Fruit fly (Drosophila melanogaster) whole organism, embryonic: ENCODE measurements around the gene Agpat3.

ENCODE experiments used
- Asciz ChIP-seq: fragments of 200-800 bp; sonication (Bioruptor generic); optimal IDR thresholded peaks from 2 replicates; lab custom pipeline; 2017; ENCODE audit warnings: missing biosample characterization, mild to moderate bottlenecking, missing genetic modification characterization, missing genetic modification reagents
- Bdp1 ChIP-seq: fragments of 200-800 bp; sonication (Bioruptor generic); optimal IDR thresholded peaks from 3 replicates; lab custom pipeline; 2016; ENCODE audit warnings: missing biosample characterization, missing genetic modification characterization
- BtbVII ChIP-seq: fragments of 200-800 bp; sonication (Bioruptor generic); optimal IDR thresholded peaks from 3 replicates; lab custom pipeline; 2017; ENCODE audit warnings: missing biosample characterization, mild to moderate bottlenecking, missing genetic modification characterization
- C15 ChIP-seq: fragments of 200-800 bp; sonication (Bioruptor generic); IDR thresholded peaks from 3 replicates; pipeline ENCODE4 v1.3.6; 2022; ENCODE audit warnings: missing biosample characterization, missing genetic modification characterization
- CG10321 ChIP-seq: fragments of 200-800 bp; sonication (Bioruptor generic); IDR thresholded peaks from 2 replicates; pipeline ENCODE4 v1.3.6; 2022; ENCODE audit warnings: missing biosample characterization, missing genetic modification characterization
- CG10959 ChIP-seq: fragments of 200-800 bp; sonication (Bioruptor generic); IDR thresholded peaks from 2 replicates; pipeline ENCODE4 v1.3.6; 2022; ENCODE audit warnings: missing biosample characterization, missing genetic modification characterization
- CG11696 ChIP-seq: fragments of 200-800 bp; sonication (Bioruptor generic); IDR thresholded peaks from 2 replicates; pipeline ENCODE4 v1.3.6; 2022; ENCODE audit warnings: missing biosample characterization, missing genetic modification characterization
- CG12659 ChIP-seq: fragments of 200-800 bp; sonication (Bioruptor generic); optimal IDR thresholded peaks from 3 replicates; lab custom pipeline; 2017; ENCODE audit warnings: mild to moderate bottlenecking, missing biosample characterization, missing genetic modification reagents, missing genetic modification characterization
- CG13123 ChIP-seq: fragments of 200-800 bp; sonication (Bioruptor generic); optimal IDR thresholded peaks from 2 replicates; lab custom pipeline; 2016; ENCODE audit warnings: missing biosample characterization, missing genetic modification characterization
- CG14667 ChIP-seq: fragments of 200-800 bp; sonication (Bioruptor generic); IDR thresholded peaks from 2 replicates; pipeline ENCODE4 v1.3.6; 2022; ENCODE audit warnings: missing biosample characterization, missing genetic modification characterization
- CG14965 ChIP-seq: fragments of 200-800 bp; sonication (Bioruptor generic); optimal IDR thresholded peaks from 2 replicates; lab custom pipeline; 2016; ENCODE audit warnings: missing biosample characterization, missing genetic modification characterization, borderline replicate concordance
- CG15514 ChIP-seq: fragments of 200-800 bp; sonication (Bioruptor generic); optimal IDR thresholded peaks from 3 replicates; lab custom pipeline; 2017; ENCODE audit warnings: missing biosample characterization, missing genetic modification characterization, mild to moderate bottlenecking, moderate library complexity, missing genetic modification reagents
- CG15696 ChIP-seq: fragments of 200-800 bp; sonication (Bioruptor generic); optimal IDR thresholded peaks from 2 replicates; lab custom pipeline; 2019; ENCODE audit warnings: missing biosample characterization, mild to moderate bottlenecking, missing genetic modification characterization, moderate library complexity
- CG31441 ChIP-seq: fragments of 200-800 bp; sonication (Bioruptor generic); IDR thresholded peaks from 2 replicates; pipeline ENCODE4 v1.3.6; 2022; ENCODE audit warnings: missing biosample characterization, missing genetic modification characterization
- CG3163 ChIP-seq: fragments of 200-800 bp; sonication (Bioruptor generic); optimal IDR thresholded peaks from 3 replicates; lab custom pipeline; 2016; ENCODE audit warnings: missing biosample characterization, missing genetic modification characterization
- CG33557 ChIP-seq: fragments of 200-800 bp; sonication (Bioruptor generic); optimal IDR thresholded peaks from 2 replicates; lab custom pipeline; 2019; ENCODE audit warnings: missing biosample characterization, mild to moderate bottlenecking, missing genetic modification characterization, moderate library complexity
- CG34376 ChIP-seq: fragments of 200-800 bp; sonication (Bioruptor generic); optimal IDR thresholded peaks from 2 replicates; lab custom pipeline; 2018; ENCODE audit warnings: missing biosample characterization, mild to moderate bottlenecking, missing genetic modification characterization
- CG4820 ChIP-seq: fragments of 200-800 bp; sonication (Bioruptor generic); optimal IDR thresholded peaks from 3 replicates; lab custom pipeline; 2016; ENCODE audit warnings: missing biosample characterization, missing genetic modification characterization
- CG6854 ChIP-seq: fragments of 200-800 bp; sonication (Bioruptor generic); optimal IDR thresholded peaks from 3 replicates; lab custom pipeline; 2017; ENCODE audit warnings: missing biosample characterization, mild to moderate bottlenecking, missing genetic modification characterization
- CG7786 ChIP-seq: fragments of 200-800 bp; sonication (Bioruptor generic); optimal IDR thresholded peaks from 2 replicates; lab custom pipeline; 2016; ENCODE audit warnings: missing biosample characterization, missing genetic modification characterization
- CG8478 ChIP-seq: fragments of >200 bp; optimal IDR thresholded peaks from 2 replicates; lab custom pipeline; 2018
- Dbx ChIP-seq: fragments of 200-800 bp; sonication (Bioruptor generic); IDR thresholded peaks from 3 replicates; pipeline ENCODE4 v1.3.6; 2022; ENCODE audit warnings: missing biosample characterization, missing genetic modification characterization
- E2f2 ChIP-seq: fragments of 200-800 bp; sonication (Bioruptor generic); IDR thresholded peaks from 2 replicates; pipeline ENCODE4 v1.3.6; 2022; ENCODE audit warnings: missing biosample characterization, missing genetic modification characterization
- H15 ChIP-seq: fragments of 200-800 bp; sonication (Bioruptor generic); IDR thresholded peaks from 3 replicates; pipeline ENCODE4 v1.3.6; 2022; ENCODE audit warnings: missing biosample characterization, missing genetic modification characterization
- Hr51 ChIP-seq, 2 experiments: fragments of 200-800 bp; sonication (Bioruptor generic); optimal IDR thresholded peaks; 2 replicates in 1 of 2; 3 replicates in 1 of 2; lab custom pipeline; 2016 to 2018; ENCODE audit warnings: missing biosample characterization in 2 of 2, missing genetic modification characterization in 2 of 2, mild to moderate bottlenecking in 1 of 2, moderate library complexity in 1 of 2
- Mrtf ChIP-seq: fragments of 200-800 bp; sonication (Bioruptor generic); IDR thresholded peaks from 3 replicates; pipeline ENCODE4 v1.3.6; 2022; ENCODE audit warnings: missing biosample characterization, missing genetic modification characterization
- Xrp1 ChIP-seq: fragments of 200-800 bp; sonication (Bioruptor generic); IDR thresholded peaks from 2 replicates; pipeline ENCODE4 v1.3.6; 2022; ENCODE audit warnings: missing biosample characterization, missing genetic modification characterization
- ase ChIP-seq: fragments of 200-800 bp; sonication (Bioruptor generic); IDR thresholded peaks from 3 replicates; pipeline ENCODE4 v1.3.6; 2022; ENCODE audit warnings: missing biosample characterization, missing genetic modification characterization
- bowl ChIP-seq: fragments of 200-800 bp; sonication (Bioruptor generic); IDR thresholded peaks from 2 replicates; pipeline ENCODE4 v1.3.6; 2022; ENCODE audit warnings: missing biosample characterization, missing genetic modification characterization
- caup ChIP-seq: fragments of 200-800 bp; sonication (Bioruptor generic); optimal IDR thresholded peaks from 3 replicates; lab custom pipeline; 2017; ENCODE audit warnings: missing biosample characterization, mild to moderate bottlenecking, missing genetic modification characterization, moderate library complexity; ENCODE audit not compliant: severe bottlenecking
- crp ChIP-seq, 2 experiments: fragments of 200-800 bp; sonication (Bioruptor generic); optimal IDR thresholded peaks; 2 replicates in 1 of 2; 3 replicates in 1 of 2; lab custom pipeline; 2017; ENCODE audit warnings: missing biosample characterization in 2 of 2, missing genetic modification characterization in 2 of 2, mild to moderate bottlenecking in 1 of 2, moderate library complexity in 1 of 2
- cwo ChIP-seq: fragments of 200-800 bp; sonication (Bioruptor generic); optimal IDR thresholded peaks from 3 replicates; lab custom pipeline; 2017; ENCODE audit warnings: missing biosample characterization, missing genetic modification characterization, mild to moderate bottlenecking, moderate library complexity, missing genetic modification reagents
- dan ChIP-seq: fragments of 200-800 bp; sonication (Bioruptor generic); IDR thresholded peaks from 2 replicates; pipeline ENCODE4 v1.3.6; 2022; ENCODE audit warnings: missing biosample characterization, missing genetic modification characterization
- emc ChIP-seq: fragments of 200-800 bp; sonication (Bioruptor generic); optimal IDR thresholded peaks from 2 replicates; lab custom pipeline; 2016; ENCODE audit warnings: missing biosample characterization, missing genetic modification characterization
- esg ChIP-seq: fragments of 200-800 bp; sonication (Bioruptor generic); conservative IDR thresholded peaks from 2 replicates; pipeline ENCODE4 v1.3.6; 2022; ENCODE audit warnings: missing biosample characterization, missing genetic modification characterization
- klu ChIP-seq: fragments of 200-800 bp; sonication (Bioruptor generic); IDR thresholded peaks from 2 replicates; pipeline ENCODE4 v1.3.6; 2022; ENCODE audit warnings: missing biosample characterization, missing genetic modification characterization
- kni ChIP-seq: fragments of 200-800 bp; sonication (Bioruptor generic); optimal IDR thresholded peaks from 3 replicates; lab custom pipeline; 2017; ENCODE audit warnings: mild to moderate bottlenecking, missing biosample characterization, missing genetic modification reagents, missing genetic modification characterization
- lov ChIP-seq, 2 experiments: fragments of 200-800 bp in 1 of 2; fragments of >200 bp in 1 of 2; sonication (Bioruptor generic) in 1 of 2; IDR thresholded peaks in 1 of 2; optimal IDR thresholded peaks in 1 of 2; 2 replicates in 1 of 2; 3 replicates in 1 of 2; pipeline versions ENCODE4 v1.3.6 to Lab custom; 2017 to 2022; ENCODE audit warnings: missing biosample characterization in 1 of 2, missing genetic modification characterization in 1 of 2
- nmo ChIP-seq: fragments of 200-800 bp; sonication (Bioruptor generic); optimal IDR thresholded peaks from 2 replicates; lab custom pipeline; 2018; ENCODE audit warnings: missing biosample characterization, mild to moderate bottlenecking, missing genetic modification characterization, moderate library complexity
- oc ChIP-seq: fragments of 200-800 bp; sonication (Bioruptor generic); optimal IDR thresholded peaks from 2 replicates; lab custom pipeline; 2018; ENCODE audit warnings: missing biosample characterization, mild to moderate bottlenecking, missing genetic modification characterization, moderate library complexity
- org-1 ChIP-seq: fragments of 200-800 bp; sonication (Bioruptor generic); optimal IDR thresholded peaks from 2 replicates; lab custom pipeline; 2017; ENCODE audit warnings: missing biosample characterization, missing genetic modification characterization
- peb ChIP-seq: fragments of 200-800 bp; sonication (Bioruptor generic); IDR thresholded peaks from 2 replicates; pipeline ENCODE4 v1.3.6; 2022; ENCODE audit warnings: missing biosample characterization, missing genetic modification characterization
- pnt ChIP-seq: fragments of 200-800 bp; sonication (Bioruptor generic); optimal IDR thresholded peaks from 3 replicates; lab custom pipeline; 2016; ENCODE audit warnings: missing biosample characterization, missing genetic modification characterization
- pros ChIP-seq: fragments of 200-800 bp; sonication (Bioruptor generic); optimal IDR thresholded peaks from 3 replicates; lab custom pipeline; 2019; ENCODE audit warnings: missing biosample characterization, mild to moderate bottlenecking, missing genetic modification characterization, moderate library complexity
- rib ChIP-seq: fragments of 200-800 bp; sonication (Bioruptor generic); IDR thresholded peaks from 2 replicates; pipeline ENCODE4 v1.3.6; 2022; ENCODE audit warnings: missing biosample characterization, missing genetic modification characterization
- sc ChIP-seq, 3 experiments: fragments of >200 bp in 2 of 3; fragments of 200-800 bp in 1 of 3; sonication (Bioruptor generic) in 1 of 3; optimal IDR thresholded peaks; 2 replicates in 2 of 3; 3 replicates in 1 of 3; lab custom pipeline; 2017; ENCODE audit warnings: mild to moderate bottlenecking in 1 of 3, missing biosample characterization in 1 of 3, missing genetic modification characterization in 1 of 3, missing genetic modification reagents in 1 of 3
- sob ChIP-seq: fragments of 200-800 bp; sonication (Bioruptor generic); IDR thresholded peaks from 2 replicates; pipeline ENCODE4 v1.3.6; 2022; ENCODE audit warnings: missing biosample characterization, missing genetic modification characterization
- stwl ChIP-seq: fragments of 200-800 bp; sonication (Bioruptor generic); optimal IDR thresholded peaks from 3 replicates; lab custom pipeline; 2018; ENCODE audit warnings: missing biosample characterization, mild to moderate bottlenecking, missing genetic modification characterization, moderate library complexity

The Agpat3 gene

dm6 chr3L:16408609-16409439 is 23.1 kb upstream of the Agpat3 start (continued):
- TF ChIP-seq CG11696 (GFP tag; lab: Robert Waterston, UW) = no peak
- TF ChIP-seq Asciz (GFP tag; lab: Kevin White, UChicago) = peak; percentile 58
- peak; percentile 6 for TF ChIP-seq caup (GFP tag; lab: Kevin White, UChicago)
- TF ChIP-seq E2f2 (GFP tag; lab: Robert Waterston, UW) = peak; percentile 63
- TF ChIP-seq crp (GFP tag; optimal IDR thresholded peaks at IDR 0.05; lab: Kevin White, UChicago) = no peak
- peak; percentile 20 for TF ChIP-seq CG14965 (GFP tag; lab: Kevin White, UChicago)
- TF ChIP-seq CG33557 = peak; percentile 80
- peak; percentile 0 for TF ChIP-seq stwl (tag; lab: Kevin White, UChicago)
- TF ChIP-seq Dbx (GFP tag; lab: Robert Waterston, UW) = no peak
- 0 out of 2 replicates have a peak, but pooled peaks have one; percentile 19 for TF ChIP-seq peb (GFP tag; lab: Robert Waterston, UW)
- peak; percentile 82 for TF ChIP-seq Xrp1 (GFP tag; lab: Robert Waterston, UW)
- TF ChIP-seq kni (GFP tag; lab: Kevin White, UChicago) = peak; percentile 94
- TF ChIP-seq sc (optimal IDR thresholded peaks at IDR 0.05; lab: Kevin White, UChicago) = no peak
- peak; percentile 28 for TF ChIP-seq sc (GFP tag; optimal IDR thresholded peaks at IDR 0.05; lab: Kevin White, UChicago)
- TF ChIP-seq CG15514 (GFP tag; lab: Kevin White, UChicago) = no peak
- no peak for TF ChIP-seq BtbVII
- TF ChIP-seq CG13123 (GFP tag; lab: Kevin White, UChicago) = peak; percentile 31
- no peak for TF ChIP-seq ase
- TF ChIP-seq CG34376 (GFP tag; lab: Kevin White, UChicago) = no peak
- TF ChIP-seq C15 (GFP tag; lab: Robert Waterston, UW) = no peak
- peak; percentile 2 for TF ChIP-seq CG8478 (lab: Kevin White, UChicago)
- no peak for TF ChIP-seq lov (optimal IDR thresholded peaks at IDR 0.05; lab: Kevin White, UChicago)
- 0 out of 3 replicates have a peak, but pooled peaks have one; percentile 61 for TF ChIP-seq lov (GFP tag; IDR thresholded peaks at IDR 0.05; lab: Robert Waterston, UW)
- peak; percentile 83 for TF ChIP-seq pros (GFP tag; lab: Kevin White, UChicago)
- TF ChIP-seq CG4820 (GFP tag; lab: Kevin White, UChicago) = peak; percentile 37
- no peak for TF ChIP-seq CG7786 (GFP tag; lab: Kevin White, UChicago)
- TF ChIP-seq pnt (GFP tag; lab: Kevin White, UChicago) = peak; percentile 37
- TF ChIP-seq emc (GFP tag; lab: Kevin White, UChicago) = no peak
- TF ChIP-seq klu (GFP tag; lab: Robert Waterston, UW) = no peak
- TF ChIP-seq CG3163 = peak; percentile 33
- no peak for TF ChIP-seq CG10321 (GFP tag; lab: Robert Waterston, UW)
- TF ChIP-seq cwo (GFP tag; lab: Kevin White, UChicago) = no peak
- TF ChIP-seq dan (GFP tag; lab: Robert Waterston, UW) = no peak
- TF ChIP-seq nmo (GFP tag; lab: Kevin White, UChicago) = no peak
- peak; percentile 70 for TF ChIP-seq org-1
- no peak for TF ChIP-seq Mrtf (GFP tag; lab: Robert Waterston, UW)
- TF ChIP-seq sob (GFP tag; lab: Robert Waterston, UW) = no peak
- 0 out of 2 replicates have a peak, but pooled peaks have one; percentile 10 for TF ChIP-seq rib (GFP tag; lab: Robert Waterston, UW)
- TF ChIP-seq CG12659 (GFP tag; lab: Kevin White, UChicago) = no peak
- TF ChIP-seq bowl (GFP tag; lab: Robert Waterston, UW) = no peak
- TF ChIP-seq H15 (GFP tag; lab: Robert Waterston, UW) = no peak
- TF ChIP-seq Hr51 (GFP tag; optimal IDR thresholded peaks at IDR 0.05; lab: Kevin White, UChicago) = peak in 1 of 2 experiments; percentile 76
- no peak for TF ChIP-seq esg
- TF ChIP-seq CG15696 (tag; lab: Kevin White, UChicago) = peak; percentile 92
- TF ChIP-seq oc = no peak
- TF ChIP-seq CG10959 (GFP tag; lab: Robert Waterston, UW) = peak; percentile 70; the same call in 1 of the 2 replicates
- TF ChIP-seq CG6854 = no peak
- no peak for TF ChIP-seq CG14667 (GFP tag; lab: Robert Waterston, UW)
- 0 out of 2 replicates have a peak, but pooled peaks have one; percentile 23 for TF ChIP-seq CG31441 (GFP tag; lab: Robert Waterston, UW)
- peak; percentile 33 for TF ChIP-seq Bdp1
